Fruit fly (Drosophila melanogaster) whole organism, embryonic: ENCODE results near the gene SecCl.

Experiments used
- B-H2 ChIP-seq: fragments of 200-800 bp; sonication (Bioruptor generic); optimal IDR thresholded peaks from 2 replicates; lab custom pipeline; 2018; ENCODE audit warnings: missing biosample characterization, mild to moderate bottlenecking, missing genetic modification characterization
- BEAF-32 ChIP-seq: fragments of 200-800 bp; sonication (Bioruptor generic); optimal IDR thresholded peaks from 3 replicates; lab custom pipeline; 2017; ENCODE audit warnings: missing biosample characterization, missing genetic modification characterization, mild to moderate bottlenecking, moderate library complexity, missing genetic modification reagents
- CG11085 ChIP-seq: fragments of 200-800 bp; sonication (Bioruptor generic); IDR thresholded peaks from 2 replicates; pipeline ENCODE4 v1.3.6; 2022; ENCODE audit warnings: missing biosample characterization, missing genetic modification characterization
- CG12104 ChIP-seq: fragments of 200-800 bp; sonication (Bioruptor generic); optimal IDR thresholded peaks from 3 replicates; lab custom pipeline; 2016; ENCODE audit warnings: missing biosample characterization, missing genetic modification characterization
- CG14860 ChIP-seq: fragments of 200-800 bp; sonication (Bioruptor generic); IDR thresholded peaks from 3 replicates; pipeline ENCODE4 v1.3.6; 2022; ENCODE audit warnings: missing biosample characterization, missing genetic modification characterization; ENCODE audit not compliant: partially characterized antibody
- CG14965 ChIP-seq: fragments of 200-800 bp; sonication (Bioruptor generic); optimal IDR thresholded peaks from 2 replicates; lab custom pipeline; 2016; ENCODE audit warnings: missing biosample characterization, missing genetic modification characterization, borderline replicate concordance
- CG16815 ChIP-seq: fragments of 200-800 bp; sonication (Bioruptor generic); optimal IDR thresholded peaks from 3 replicates; lab custom pipeline; 2017; ENCODE audit warnings: missing biosample characterization, mild to moderate bottlenecking, missing genetic modification characterization
- CG17186 ChIP-seq: fragments of 200-800 bp; sonication (Bioruptor generic); optimal IDR thresholded peaks from 3 replicates; lab custom pipeline; 2017; ENCODE audit warnings: missing biosample characterization, missing genetic modification reagents, missing genetic modification characterization
- CG17328 ChIP-seq: fragments of 200-800 bp; sonication (Bioruptor generic); IDR thresholded peaks from 2 replicates; pipeline ENCODE4 v1.3.6; 2022; ENCODE audit warnings: missing biosample characterization, missing genetic modification characterization
- CG17361 ChIP-seq: fragments of 200-800 bp; sonication (Bioruptor generic); IDR thresholded peaks from 3 replicates; pipeline ENCODE4 v1.3.6; 2022; ENCODE audit warnings: missing biosample characterization, missing genetic modification characterization
- CG17912 ChIP-seq: fragments of 200-800 bp; sonication (Bioruptor generic); optimal IDR thresholded peaks from 2 replicates; lab custom pipeline; 2018; ENCODE audit warnings: missing biosample characterization, mild to moderate bottlenecking, missing genetic modification characterization
- CG30403 ChIP-seq: fragments of 200-800 bp; sonication (Bioruptor generic); optimal IDR thresholded peaks from 3 replicates; lab custom pipeline; 2016; ENCODE audit warnings: missing biosample characterization, missing genetic modification characterization
- CG31365 ChIP-seq: fragments of 200-800 bp; sonication (Bioruptor generic); optimal IDR thresholded peaks from 2 replicates; lab custom pipeline; 2018; ENCODE audit warnings: missing biosample characterization, mild to moderate bottlenecking, missing genetic modification characterization
- CG33213 ChIP-seq: fragments of 200-800 bp; sonication (Bioruptor generic); optimal IDR thresholded peaks from 3 replicates; lab custom pipeline; 2016; ENCODE audit warnings: missing biosample characterization, missing genetic modification characterization
- CG4328 ChIP-seq: fragments of 200-800 bp; sonication (Bioruptor generic); optimal IDR thresholded peaks from 3 replicates; lab custom pipeline; 2017; ENCODE audit warnings: missing biosample characterization, missing genetic modification reagents, missing genetic modification characterization
- CG4360 ChIP-seq: fragments of 200-800 bp; sonication (Bioruptor generic); IDR thresholded peaks from 2 replicates; pipeline ENCODE4 v1.3.6; 2022; ENCODE audit warnings: missing biosample characterization, missing genetic modification characterization
- CG6683 ChIP-seq: fragments of 200-800 bp; sonication (Bioruptor generic); optimal IDR thresholded peaks from 2 replicates; lab custom pipeline; 2017; ENCODE audit warnings: missing biosample characterization, mild to moderate bottlenecking, missing genetic modification characterization, missing genetic modification reagents
- CG6689 ChIP-seq: fragments of 200-800 bp; sonication (Bioruptor generic); IDR thresholded peaks from 2 replicates; pipeline ENCODE4 v1.3.6; 2022; ENCODE audit warnings: missing biosample characterization, missing genetic modification characterization
- CG6813 ChIP-seq: fragments of 200-800 bp; sonication (Bioruptor generic); optimal IDR thresholded peaks from 2 replicates; lab custom pipeline; 2017; ENCODE audit warnings: missing biosample characterization, missing genetic modification characterization, mild to moderate bottlenecking, moderate library complexity, missing genetic modification reagents
- CG8290 ChIP-seq, 3 experiments: fragments of 200-800 bp; sonication (Bioruptor generic); optimal IDR thresholded peaks; 2 replicates each; lab custom pipeline; 2016 to 2019; ENCODE audit warnings: missing biosample characterization in 3 of 3, missing genetic modification characterization in 3 of 3, mild to moderate bottlenecking in 2 of 3, moderate library complexity in 1 of 3
- CG8388 ChIP-seq: fragments of 200-800 bp; sonication (Bioruptor generic); optimal IDR thresholded peaks from 2 replicates; lab custom pipeline; 2019; ENCODE audit warnings: missing biosample characterization, mild to moderate bottlenecking, missing genetic modification characterization, moderate library complexity
- CG9727 ChIP-seq: fragments of 200-800 bp; sonication (Bioruptor generic); optimal IDR thresholded peaks from 3 replicates; lab custom pipeline; 2017; ENCODE audit warnings: missing biosample characterization, mild to moderate bottlenecking, missing genetic modification characterization
- CG9876 ChIP-seq: fragments of 200-800 bp; sonication (Bioruptor generic); optimal IDR thresholded peaks from 2 replicates; lab custom pipeline; 2016; ENCODE audit warnings: missing biosample characterization, missing genetic modification characterization
- CG9932 ChIP-seq: fragments of 200-800 bp; sonication (Bioruptor generic); IDR thresholded peaks from 2 replicates; pipeline ENCODE4 v1.3.6; 2022; ENCODE audit warnings: missing biosample characterization, missing genetic modification characterization
- Dbx ChIP-seq: fragments of 200-800 bp; sonication (Bioruptor generic); IDR thresholded peaks from 3 replicates; pipeline ENCODE4 v1.3.6; 2022; ENCODE audit warnings: missing biosample characterization, missing genetic modification characterization
- Doc2 ChIP-seq: fragments of 200-800 bp; sonication (Bioruptor generic); IDR thresholded peaks from 2 replicates; pipeline ENCODE4 v1.3.6; 2022; ENCODE audit warnings: missing biosample characterization, missing genetic modification characterization
- Hand ChIP-seq: fragments of 200-800 bp; sonication (Bioruptor generic); optimal IDR thresholded peaks from 2 replicates; lab custom pipeline; 2017; ENCODE audit warnings: mild to moderate bottlenecking, missing biosample characterization, missing genetic modification reagents, missing genetic modification characterization
- Jarid2 ChIP-seq: fragments of 200-800 bp; sonication (Bioruptor generic); optimal IDR thresholded peaks from 3 replicates; lab custom pipeline; 2017; ENCODE audit warnings: mild to moderate bottlenecking, missing biosample characterization, missing genetic modification reagents, missing genetic modification characterization
- Mad ChIP-seq: fragments of 200-800 bp; sonication (Bioruptor generic); optimal IDR thresholded peaks from 2 replicates; lab custom pipeline; 2016; ENCODE audit warnings: missing biosample characterization, missing genetic modification characterization
- Max ChIP-seq: fragments of 200-800 bp; sonication (Bioruptor generic); optimal IDR thresholded peaks from 2 replicates; lab custom pipeline; 2016; ENCODE audit warnings: missing biosample characterization, mild to moderate bottlenecking, missing genetic modification characterization
- Sox100B ChIP-seq: fragments of 200-800 bp; sonication (Bioruptor generic); optimal IDR thresholded peaks from 3 replicates; lab custom pipeline; 2018; ENCODE audit warnings: missing biosample characterization, mild to moderate bottlenecking, missing genetic modification characterization
- Tbp ChIP-seq: fragments of >200 bp; optimal IDR thresholded peaks from 2 replicates; lab custom pipeline; 2018; ENCODE audit warnings: missing biosample characterization, missing genetic modification characterization
- ab ChIP-seq: fragments of 200-800 bp; sonication (Bioruptor generic); optimal IDR thresholded peaks from 2 replicates; lab custom pipeline; 2016; ENCODE audit warnings: missing biosample characterization, missing genetic modification characterization
- ase ChIP-seq: fragments of 200-800 bp; sonication (Bioruptor generic); IDR thresholded peaks from 3 replicates; pipeline ENCODE4 v1.3.6; 2022; ENCODE audit warnings: missing biosample characterization, missing genetic modification characterization
- caup ChIP-seq: fragments of 200-800 bp; sonication (Bioruptor generic); optimal IDR thresholded peaks from 3 replicates; lab custom pipeline; 2017; ENCODE audit warnings: missing biosample characterization, mild to moderate bottlenecking, missing genetic modification characterization, moderate library complexity; ENCODE audit not compliant: severe bottlenecking
- cg ChIP-seq: fragments of 200-800 bp; sonication (Bioruptor generic); optimal IDR thresholded peaks from 3 replicates; lab custom pipeline; 2019; ENCODE audit warnings: missing biosample characterization, mild to moderate bottlenecking, missing genetic modification characterization, moderate library complexity
- ci ChIP-seq: fragments of 200-800 bp; sonication (Bioruptor generic); IDR thresholded peaks from 3 replicates; pipeline ENCODE4 v1.3.6; 2022; ENCODE audit warnings: missing biosample characterization, missing genetic modification characterization
- dm ChIP-seq: fragments of 200-800 bp; sonication (Bioruptor generic); optimal IDR thresholded peaks from 3 replicates; lab custom pipeline; 2016; ENCODE audit warnings: missing biosample characterization, missing genetic modification characterization
- dmrt11E ChIP-seq: fragments of 200-800 bp; sonication (Bioruptor generic); optimal IDR thresholded peaks from 3 replicates; lab custom pipeline; 2018; ENCODE audit warnings: missing biosample characterization, mild to moderate bottlenecking, missing genetic modification characterization, moderate library complexity
- dmrt99B ChIP-seq: fragments of 200-800 bp; sonication (Bioruptor generic); optimal IDR thresholded peaks from 2 replicates; lab custom pipeline; 2018; ENCODE audit warnings: missing biosample characterization, mild to moderate bottlenecking, missing genetic modification characterization, moderate library complexity
- exex ChIP-seq: fragments of 200-800 bp; sonication (Bioruptor generic); optimal IDR thresholded peaks from 4 replicates; lab custom pipeline; 2018; ENCODE audit warnings: missing biosample characterization, mild to moderate bottlenecking, missing genetic modification characterization, moderate library complexity
- kah ChIP-seq: fragments of 200-800 bp; sonication (Bioruptor generic); optimal IDR thresholded peaks from 2 replicates; lab custom pipeline; 2018; ENCODE audit warnings: missing biosample characterization, mild to moderate bottlenecking, missing genetic modification characterization
- kni ChIP-seq: fragments of 200-800 bp; sonication (Bioruptor generic); optimal IDR thresholded peaks from 3 replicates; lab custom pipeline; 2017; ENCODE audit warnings: mild to moderate bottlenecking, missing biosample characterization, missing genetic modification reagents, missing genetic modification characterization
- pfk ChIP-seq: fragments of 200-800 bp; sonication (Bioruptor generic); optimal IDR thresholded peaks from 2 replicates; lab custom pipeline; 2018; ENCODE audit warnings: missing biosample characterization, mild to moderate bottlenecking, missing genetic modification characterization, moderate library complexity
- sd ChIP-seq: fragments of 200-800 bp; sonication (Bioruptor generic); optimal IDR thresholded peaks from 3 replicates; lab custom pipeline; 2018; ENCODE audit warnings: missing biosample characterization, mild to moderate bottlenecking, missing genetic modification characterization, moderate library complexity
- tin ChIP-seq: fragments of 200-800 bp; sonication (Bioruptor generic); optimal IDR thresholded peaks from 3 replicates; lab custom pipeline; 2016; ENCODE audit warnings: missing biosample characterization, missing genetic modification characterization
- unc-4 ChIP-seq: fragments of 200-800 bp; sonication (Bioruptor generic); IDR thresholded peaks from 2 replicates; pipeline ENCODE4 v1.3.6; 2022; ENCODE audit warnings: missing biosample characterization, missing genetic modification characterization; ENCODE audit not compliant: partially characterized antibody
- wdn ChIP-seq: fragments of 200-800 bp; sonication (Bioruptor generic); IDR thresholded peaks from 2 replicates; pipeline ENCODE4 v1.3.6; 2022; ENCODE audit warnings: missing biosample characterization, missing genetic modification characterization
- zen ChIP-seq: fragments of 200-800 bp; sonication (Bioruptor generic); optimal IDR thresholded peaks from 3 replicates; lab custom pipeline; 2018; ENCODE audit warnings: missing biosample characterization, mild to moderate bottlenecking, missing genetic modification characterization, moderate library complexity

The SecCl gene

DNA sequence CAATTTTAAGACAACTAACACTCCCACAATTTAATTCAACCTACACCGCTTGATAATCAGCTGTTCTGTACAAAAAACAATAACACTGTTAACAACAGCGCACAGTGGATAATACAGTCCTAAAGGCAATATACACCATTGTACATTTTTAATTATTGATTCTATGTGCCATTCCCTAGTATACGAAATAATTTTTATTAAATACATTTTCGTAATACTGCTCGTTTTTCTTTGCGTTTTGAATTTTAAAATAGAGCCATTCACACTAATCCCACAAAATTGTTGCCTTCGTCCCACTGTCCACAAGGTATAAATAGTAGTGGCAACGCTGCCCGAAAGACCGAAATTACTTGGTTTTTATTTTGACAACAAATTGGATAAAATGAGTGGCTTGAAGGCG lies 36.4 kb upstream of the SecCl start, which contains the start of the genes Coq4 and CG32176 (continued):
- peak; percentile 97 for TF ChIP-seq zen (tag; lab: Kevin White, UChicago)
- peak; percentile 90 for TF ChIP-seq kah (GFP tag; lab: Kevin White, UChicago)
- peak; percentile 97 for TF ChIP-seq CG8290 (GFP tag; optimal IDR thresholded peaks at IDR 0.05; lab: Kevin White, UChicago)
- peak; percentile 85 to 99 for TF ChIP-seq CG8290 (tag; optimal IDR thresholded peaks at IDR 0.05; lab: Kevin White, UChicago)
- TF ChIP-seq CG17328 (GFP tag; lab: Robert Waterston, UW) = peak; percentile 97
- peak; percentile 97 for TF ChIP-seq CG8388 (GFP tag; lab: Kevin White, UChicago)
- TF ChIP-seq CG16815 (GFP tag; lab: Kevin White, UChicago) = peak; percentile 99
- peak; percentile 49 for TF ChIP-seq pfk (GFP tag; lab: Kevin White, UChicago)
- TF ChIP-seq CG11085 (GFP tag; lab: Robert Waterston, UW) = peak; percentile 98
- peak; percentile 90 for TF ChIP-seq CG17912 (GFP tag; lab: Kevin White, UChicago)
- no peak for TF ChIP-seq Tbp (GFP tag; lab: Kevin White, UChicago)
- TF ChIP-seq Dbx (GFP tag; lab: Robert Waterston, UW) = peak; percentile 99
- peak; percentile 93 for TF ChIP-seq Sox100B (GFP tag; lab: Kevin White, UChicago)
- TF ChIP-seq unc-4 (GFP tag; lab: Robert Waterston, UW) = peak; percentile 55; the same call in 1 of the 2 replicates
- peak; percentile 99 for TF ChIP-seq tin
- peak; percentile 96 for TF ChIP-seq CG6689
- TF ChIP-seq sd (tag; lab: Kevin White, UChicago) = peak; percentile 88
- peak; percentile 97 for TF ChIP-seq CG33213 (GFP tag; lab: Kevin White, UChicago)
- TF ChIP-seq ase (GFP tag; lab: Robert Waterston, UW) = peak; percentile 97
- peak; percentile 96 for TF ChIP-seq CG6813 (GFP tag; lab: Kevin White, UChicago)
- peak; percentile 99 for TF ChIP-seq Mad (GFP tag; lab: Kevin White, UChicago)
- peak; percentile 84 for TF ChIP-seq Jarid2 (GFP tag; lab: Kevin White, UChicago)
- TF ChIP-seq wdn (GFP tag; lab: Robert Waterston, UW) = peak; percentile 98
- peak; percentile 84 for TF ChIP-seq Hand (GFP tag; lab: Kevin White, UChicago)
- peak; percentile 99 for TF ChIP-seq CG30403
- TF ChIP-seq kni (GFP tag; lab: Kevin White, UChicago) = peak; percentile 76
- peak; percentile 94 for TF ChIP-seq CG12104 (GFP tag; lab: Kevin White, UChicago)
- TF ChIP-seq CG9876 = peak; percentile 97
- TF ChIP-seq cg (GFP tag; lab: Kevin White, UChicago) = no peak
- TF ChIP-seq exex (tag; lab: Kevin White, UChicago) = peak; percentile 83
- TF ChIP-seq CG17186 (GFP tag; lab: Kevin White, UChicago) = peak; percentile 74
- TF ChIP-seq Doc2 (GFP tag; lab: Robert Waterston, UW) = peak; percentile 95
- peak; percentile 97 for TF ChIP-seq dmrt99B (tag; lab: Kevin White, UChicago)
- peak; percentile 99 for TF ChIP-seq CG9932
- peak; percentile 85 for TF ChIP-seq CG31365 (tag; lab: Kevin White, UChicago)
- peak; percentile 98 for TF ChIP-seq Max (GFP tag; lab: Kevin White, UChicago)
- TF ChIP-seq CG9727 (GFP tag; lab: Kevin White, UChicago) = peak; percentile 97
- peak; percentile 73 for TF ChIP-seq CG14860 (GFP tag; lab: Robert Waterston, UW)
- peak; percentile 71 for TF ChIP-seq CG14965 (GFP tag; lab: Kevin White, UChicago)
- peak; percentile 97 for TF ChIP-seq dmrt11E (tag; lab: Kevin White, UChicago)
- peak; percentile 96 for TF ChIP-seq dm
- peak; percentile 73 for TF ChIP-seq CG4360 (GFP tag; lab: Robert Waterston, UW)
- peak; percentile 96 for TF ChIP-seq ab
- peak; percentile 98 for TF ChIP-seq B-H2 (GFP tag; lab: Kevin White, UChicago)
- peak; percentile 96 for TF ChIP-seq caup (GFP tag; lab: Kevin White, UChicago)
- TF ChIP-seq CG17361 (GFP tag; lab: Robert Waterston, UW) = peak; percentile 97
- TF ChIP-seq BEAF-32 (GFP tag; lab: Kevin White, UChicago) = peak; percentile 40
- peak; percentile 90 for TF ChIP-seq CG6683 (GFP tag; lab: Kevin White, UChicago)
- peak; percentile 98 for TF ChIP-seq ci
- TF ChIP-seq CG4328 (GFP tag; lab: Kevin White, UChicago) = peak; percentile 95
